Fruit fly (Drosophila melanogaster) whole organism: Measurements from ENCODE around the gene CG34174.

Experiments
- CG8478 ChIP-seq: fragments of >200 bp; optimal IDR thresholded peaks from 2 replicates; lab custom pipeline; 2018; ENCODE audit warnings: inconsistent platforms
- Dll ChIP-seq: fragments of >200 bp; optimal IDR thresholded peaks from 2 replicates; lab custom pipeline; 2017
- EcR ChIP-seq, 2 experiments: fragments of >200 bp; optimal IDR thresholded peaks; 2 replicates each; lab custom pipeline; 2017; ENCODE audit warnings: missing biosample characterization in 2 of 2, missing genetic modification characterization in 2 of 2, missing genetic modification reagents in 2 of 2
- psq ChIP-seq: fragments of >200 bp; optimal IDR thresholded peaks from 2 replicates; lab custom pipeline; 2017
- usp ChIP-seq: fragments of >200 bp; optimal IDR thresholded peaks from 2 replicates; lab custom pipeline; 2017; ENCODE audit warnings: missing biosample characterization, missing genetic modification characterization, mixed read lengths

dm6 chr2L:2178810-2179143 is 35.3 kb upstream of the CG34174 start:
- TF ChIP-seq Dll (lab: Kevin White, UChicago) (no peak), psq (lab: Kevin White, UChicago) (no peak), CG8478 (lab: Kevin White, UChicago) (no peak), EcR (GFP tag; optimal IDR thresholded peaks at IDR 0.05; lab: Kevin White, UChicago) (no peak), usp (GFP tag; lab: Kevin White, UChicago) (no peak)
